Fruit fly (Drosophila melanogaster): ENCODE data around the gene CG46320.

Gene CG46320

dm6 chr3L:5690994-5691503 lies 27.1 kb downstream of the CG46320 start:
- no peak for TF ChIP-seq Myc (optimal IDR thresholded peaks at IDR 0.05)
- TF ChIP-seq psq (optimal IDR thresholded peaks at IDR 0.05) = no peak
- TF ChIP-seq Sin3A (optimal IDR thresholded peaks at IDR 0.05) = no peak
- no peak for TF ChIP-seq insv (optimal IDR thresholded peaks at IDR 0.05)
- TF ChIP-seq ttk (optimal IDR thresholded peaks at IDR 0.05) = no peak
- TF ChIP-seq h (optimal IDR thresholded peaks at IDR 0.05) = no peak

- TF ChIP-seq Sin3A (optimal IDR thresholded peaks at IDR 0.05) (no peak), h (optimal IDR thresholded peaks at IDR 0.05) (no peak), Myc (optimal IDR thresholded peaks at IDR 0.05) (no peak), psq (optimal IDR thresholded peaks at IDR 0.05) (no peak), insv (optimal IDR thresholded peaks at IDR 0.05) (no peak), ttk (optimal IDR thresholded peaks at IDR 0.05) (no peak)
These were observed 49.1 kb downstream of the CG46320 start, which contains the start of gene CG44521 for dm6 chr3L:5713031-5713430. Gene CG44521 (plus strand): TSS chr3L:5713331.

dm6 chr3L:5731639-5732038 lies 67.7 kb downstream of the CG46320 start:
- TF ChIP-seq Myc (optimal IDR thresholded peaks at IDR 0.05) (no peak), ttk (optimal IDR thresholded peaks at IDR 0.05) (no peak)

- TF ChIP-seq h (optimal IDR thresholded peaks at IDR 0.05) (no peak), psq (optimal IDR thresholded peaks at IDR 0.05) (no peak), Sin3A (optimal IDR thresholded peaks at IDR 0.05) (no peak), Myc (optimal IDR thresholded peaks at IDR 0.05) (no peak)
These were observed 85.9 kb downstream of the CG46320 start for dm6 chr3L:5749616-5750336.

dm6 chr3L:5751417-5751739 lies 87.5 kb downstream of the CG46320 start:
- TF ChIP-seq psq (optimal IDR thresholded peaks at IDR 0.05) = no peak
- TF ChIP-seq Myc (optimal IDR thresholded peaks at IDR 0.05) = no peak
- TF ChIP-seq Sin3A (optimal IDR thresholded peaks at IDR 0.05) = no peak

dm6 chr3L:5751740-5752579 lies 88.0 kb downstream of the CG46320 start, which contains the start of gene DnaJ-1:
Gene DnaJ-1 (minus strand): TSS chr3L:5752189.
- TF ChIP-seq ttk (optimal IDR thresholded peaks at IDR 0.05) (no peak), Myc (optimal IDR thresholded peaks at IDR 0.05) (no peak), psq (optimal IDR thresholded peaks at IDR 0.05) (no peak), h (optimal IDR thresholded peaks at IDR 0.05) (no peak), insv (optimal IDR thresholded peaks at IDR 0.05) (no peak), Sin3A (optimal IDR thresholded peaks at IDR 0.05) (no peak)

dm6 chr3L:5752903-5753604 lies 89.1 kb downstream of the CG46320 start, which contains the start of gene Usp47:
Gene Usp47 (plus strand): TSS chr3L:5752973.
- no peak for TF ChIP-seq h (optimal IDR thresholded peaks at IDR 0.05)

- TF ChIP-seq psq (optimal IDR thresholded peaks at IDR 0.05) (no peak), Myc (optimal IDR thresholded peaks at IDR 0.05) (no peak), insv (optimal IDR thresholded peaks at IDR 0.05) (no peak), h (optimal IDR thresholded peaks at IDR 0.05) (no peak), Sin3A (optimal IDR thresholded peaks at IDR 0.05) (no peak), ttk (optimal IDR thresholded peaks at IDR 0.05) (no peak)
These were observed 89.9 kb downstream of the CG46320 start for dm6 chr3L:5753605-5754365.

- TF ChIP-seq Sin3A (optimal IDR thresholded peaks at IDR 0.05) (no peak), insv (optimal IDR thresholded peaks at IDR 0.05) (no peak), psq (optimal IDR thresholded peaks at IDR 0.05) (no peak), h (optimal IDR thresholded peaks at IDR 0.05) (no peak), ttk (optimal IDR thresholded peaks at IDR 0.05) (no peak), Myc (optimal IDR thresholded peaks at IDR 0.05) (no peak)
These were observed 101.3 kb downstream of the CG46320 start, which contains the start of gene CG10576 for dm6 chr3L:5764922-5765843. Gene CG10576 (minus strand): TSS chr3L:5765702.

dm6 chr3L:5765844-5766200 lies 101.9 kb downstream of the CG46320 start, which contains the start of gene Txl:
Gene Txl (plus strand): TSS chr3L:5765846.
- TF ChIP-seq ttk (optimal IDR thresholded peaks at IDR 0.05) (no peak), insv (optimal IDR thresholded peaks at IDR 0.05) (no peak), psq (optimal IDR thresholded peaks at IDR 0.05) (no peak), h (optimal IDR thresholded peaks at IDR 0.05) (no peak), Myc (optimal IDR thresholded peaks at IDR 0.05) (no peak)
